Fruit fly (Drosophila melanogaster) whole organism, embryonic: Measurements from ENCODE around the gene CG10165.

ENCODE experiments used
- Abd-B ChIP-seq: fragments of 200-800 bp; sonication (Bioruptor generic); optimal IDR thresholded peaks from 2 replicates; lab custom pipeline; 2018; ENCODE audit warnings: missing biosample characterization, mild to moderate bottlenecking, missing genetic modification characterization, moderate library complexity
- Atf3 ChIP-seq: fragments of 200-800 bp; sonication (Bioruptor generic); optimal IDR thresholded peaks from 3 replicates; lab custom pipeline; 2016; ENCODE audit warnings: missing biosample characterization, missing genetic modification characterization
- Bteb2 ChIP-seq: fragments of 200-800 bp; sonication (Bioruptor generic); optimal IDR thresholded peaks from 2 replicates; lab custom pipeline; 2016; ENCODE audit warnings: missing biosample characterization, missing genetic modification characterization
- CG11085 ChIP-seq: fragments of 200-800 bp; sonication (Bioruptor generic); IDR thresholded peaks from 2 replicates; pipeline ENCODE4 v1.3.6; 2022; ENCODE audit warnings: missing biosample characterization, missing genetic modification characterization
- CG11247 ChIP-seq: fragments of 200-800 bp; sonication (Bioruptor generic); IDR thresholded peaks from 2 replicates; pipeline ENCODE4 v1.3.6; 2022; ENCODE audit warnings: missing biosample characterization, missing genetic modification characterization
- CG11696 ChIP-seq: fragments of 200-800 bp; sonication (Bioruptor generic); IDR thresholded peaks from 2 replicates; pipeline ENCODE4 v1.3.6; 2022; ENCODE audit warnings: missing biosample characterization, missing genetic modification characterization
- CG12155 ChIP-seq: fragments of 200-800 bp; sonication (Bioruptor generic); optimal IDR thresholded peaks from 3 replicates; lab custom pipeline; 2016; ENCODE audit warnings: missing biosample characterization, missing genetic modification characterization
- CG13123 ChIP-seq: fragments of 200-800 bp; sonication (Bioruptor generic); optimal IDR thresholded peaks from 2 replicates; lab custom pipeline; 2016; ENCODE audit warnings: missing biosample characterization, missing genetic modification characterization
- CG13287 ChIP-seq: fragments of 200-800 bp; sonication (Bioruptor generic); IDR thresholded peaks from 2 replicates; pipeline ENCODE4 v1.3.6; 2022; ENCODE audit warnings: missing biosample characterization, missing genetic modification characterization; ENCODE audit not compliant: partially characterized antibody
- CG14860 ChIP-seq: fragments of 200-800 bp; sonication (Bioruptor generic); IDR thresholded peaks from 3 replicates; pipeline ENCODE4 v1.3.6; 2022; ENCODE audit warnings: missing biosample characterization, missing genetic modification characterization; ENCODE audit not compliant: partially characterized antibody
- CG15514 ChIP-seq: fragments of 200-800 bp; sonication (Bioruptor generic); optimal IDR thresholded peaks from 3 replicates; lab custom pipeline; 2017; ENCODE audit warnings: missing biosample characterization, missing genetic modification characterization, mild to moderate bottlenecking, moderate library complexity, missing genetic modification reagents
- CG1647 ChIP-seq: fragments of 200-800 bp; sonication (Bioruptor generic); optimal IDR thresholded peaks from 3 replicates; lab custom pipeline; 2016; ENCODE audit warnings: missing biosample characterization, missing genetic modification characterization
- CG17186 ChIP-seq: fragments of 200-800 bp; sonication (Bioruptor generic); optimal IDR thresholded peaks from 3 replicates; lab custom pipeline; 2017; ENCODE audit warnings: missing biosample characterization, missing genetic modification reagents, missing genetic modification characterization
- CG18619 ChIP-seq: fragments of 200-800 bp; sonication (Bioruptor generic); optimal IDR thresholded peaks from 3 replicates; lab custom pipeline; 2017; ENCODE audit warnings: missing biosample characterization, mild to moderate bottlenecking, missing genetic modification characterization
- CG31388 ChIP-seq: fragments of 200-800 bp; sonication (Bioruptor generic); optimal IDR thresholded peaks from 2 replicates; lab custom pipeline; 2016; ENCODE audit warnings: missing biosample characterization, missing genetic modification characterization
- CG34224 ChIP-seq: fragments of 200-800 bp; sonication (Bioruptor generic); IDR thresholded peaks from 3 replicates; pipeline ENCODE4 v1.3.6; 2022; ENCODE audit warnings: missing biosample characterization, missing genetic modification characterization; ENCODE audit not compliant: partially characterized antibody
- CG3847 ChIP-seq: fragments of 200-800 bp; sonication (Bioruptor generic); IDR thresholded peaks from 2 replicates; pipeline ENCODE4 v1.3.6; 2022; ENCODE audit warnings: missing biosample characterization, missing genetic modification characterization
- CG3995 ChIP-seq: fragments of 200-800 bp; sonication (Bioruptor generic); optimal IDR thresholded peaks from 3 replicates; lab custom pipeline; 2016; ENCODE audit warnings: missing biosample characterization, missing genetic modification characterization
- CG4282 ChIP-seq: fragments of 200-800 bp; sonication (Bioruptor generic); optimal IDR thresholded peaks from 2 replicates; lab custom pipeline; 2016; ENCODE audit warnings: missing biosample characterization, missing genetic modification characterization
- CG7357 ChIP-seq: fragments of 200-800 bp; sonication (Bioruptor generic); IDR thresholded peaks from 3 replicates; pipeline ENCODE4 v1.3.6; 2022; ENCODE audit warnings: missing biosample characterization, missing genetic modification characterization
- CG7928 ChIP-seq: fragments of 200-800 bp; sonication (Bioruptor generic); optimal IDR thresholded peaks from 2 replicates; lab custom pipeline; 2017; ENCODE audit warnings: missing biosample characterization, mild to moderate bottlenecking, missing genetic modification characterization
- CG8944 ChIP-seq: fragments of 200-800 bp; sonication (Bioruptor generic); optimal IDR thresholded peaks from 3 replicates; lab custom pipeline; 2016; ENCODE audit warnings: missing biosample characterization, missing genetic modification characterization
- CTCF ChIP-seq: fragments of 200-800 bp; sonication (Bioruptor generic); optimal IDR thresholded peaks from 2 replicates; lab custom pipeline; 2017; ENCODE audit warnings: missing biosample characterization, mild to moderate bottlenecking, missing genetic modification characterization, moderate library complexity
- Chrac-16 ChIP-seq: fragments of 200-800 bp; sonication (Bioruptor generic); optimal IDR thresholded peaks from 3 replicates; lab custom pipeline; 2016; ENCODE audit warnings: missing biosample characterization, missing genetic modification characterization
- Dad ChIP-seq: fragments of 200-800 bp; sonication (Bioruptor generic); optimal IDR thresholded peaks from 3 replicates; lab custom pipeline; 2016; ENCODE audit warnings: missing biosample characterization, missing genetic modification characterization
- HLHmδ ChIP-seq: fragments of 200-800 bp; sonication (Bioruptor generic); optimal IDR thresholded peaks from 2 replicates; lab custom pipeline; 2018; ENCODE audit warnings: missing biosample characterization, mild to moderate bottlenecking, missing genetic modification characterization, moderate library complexity
- Hmr ChIP-seq: fragments of 200-800 bp; sonication (Bioruptor generic); optimal IDR thresholded peaks from 3 replicates; lab custom pipeline; 2017; ENCODE audit warnings: mild to moderate bottlenecking, missing biosample characterization, missing genetic modification reagents, missing genetic modification characterization
- Hr51 ChIP-seq, 2 experiments: fragments of 200-800 bp; sonication (Bioruptor generic); optimal IDR thresholded peaks; 2 replicates in 1 of 2; 3 replicates in 1 of 2; lab custom pipeline; 2016 to 2018; ENCODE audit warnings: missing biosample characterization in 2 of 2, missing genetic modification characterization in 2 of 2, mild to moderate bottlenecking in 1 of 2, moderate library complexity in 1 of 2
- Lhr ChIP-seq: fragments of 200-800 bp; sonication (Bioruptor generic); optimal IDR thresholded peaks from 3 replicates; lab custom pipeline; 2017; ENCODE audit warnings: mild to moderate bottlenecking, missing biosample characterization, missing genetic modification reagents, missing genetic modification characterization
- MESR4 ChIP-seq: fragments of 200-800 bp; sonication (Bioruptor generic); optimal IDR thresholded peaks from 2 replicates; lab custom pipeline; 2018; ENCODE audit warnings: missing biosample characterization, mild to moderate bottlenecking, missing genetic modification characterization, moderate library complexity
- Neu2 ChIP-seq: fragments of 200-800 bp; sonication (Bioruptor generic); optimal IDR thresholded peaks from 3 replicates; lab custom pipeline; 2016; ENCODE audit warnings: missing biosample characterization, missing genetic modification characterization, borderline replicate concordance
- Oli ChIP-seq: fragments of 200-800 bp; sonication (Bioruptor generic); optimal IDR thresholded peaks from 2 replicates; lab custom pipeline; 2018; ENCODE audit warnings: missing biosample characterization, mild to moderate bottlenecking, missing genetic modification characterization, moderate library complexity
- Optix ChIP-seq: fragments of 200-800 bp; sonication (Bioruptor generic); IDR thresholded peaks from 3 replicates; pipeline ENCODE4 v1.3.6; 2022; ENCODE audit warnings: missing biosample characterization, missing genetic modification characterization
- Sox102F ChIP-seq: fragments of 200-800 bp; sonication (Bioruptor generic); optimal IDR thresholded peaks from 2 replicates; lab custom pipeline; 2018; ENCODE audit warnings: missing biosample characterization, mild to moderate bottlenecking, missing genetic modification characterization, moderate library complexity
- TFAM ChIP-seq: fragments of 200-800 bp; sonication (Bioruptor generic); optimal IDR thresholded peaks from 2 replicates; lab custom pipeline; 2017; ENCODE audit warnings: missing biosample characterization, missing genetic modification characterization, inconsistent platforms
- Trl ChIP-seq, 3 experiments: fragments of >200 bp in 2 of 3; fragments of 200-800 bp in 1 of 3; sonication (Bioruptor generic) in 1 of 3; optimal IDR thresholded peaks; 2 replicates in 1 of 3; 3 replicates in 2 of 3; lab custom pipeline; 2016 to 2017; ENCODE audit warnings: missing biosample characterization in 1 of 3, missing genetic modification characterization in 1 of 3
- YL-1 ChIP-seq: fragments of 200-800 bp; sonication (Bioruptor generic); optimal IDR thresholded peaks from 3 replicates; lab custom pipeline; 2017; ENCODE audit warnings: missing biosample characterization, mild to moderate bottlenecking, missing genetic modification characterization
- ac ChIP-seq: fragments of 200-800 bp; sonication (Bioruptor generic); optimal IDR thresholded peaks from 3 replicates; lab custom pipeline; 2017; ENCODE audit warnings: missing biosample characterization, mild to moderate bottlenecking, missing genetic modification characterization
- cg ChIP-seq: fragments of 200-800 bp; sonication (Bioruptor generic); optimal IDR thresholded peaks from 3 replicates; lab custom pipeline; 2019; ENCODE audit warnings: missing biosample characterization, mild to moderate bottlenecking, missing genetic modification characterization, moderate library complexity
- chif ChIP-seq, 2 experiments: fragments of 200-800 bp; sonication (Bioruptor generic); optimal IDR thresholded peaks; 3 replicates each; lab custom pipeline; 2016; ENCODE audit warnings: missing biosample characterization in 2 of 2, missing genetic modification characterization in 2 of 2
- ci ChIP-seq: fragments of 200-800 bp; sonication (Bioruptor generic); IDR thresholded peaks from 3 replicates; pipeline ENCODE4 v1.3.6; 2022; ENCODE audit warnings: missing biosample characterization, missing genetic modification characterization
- emc ChIP-seq: fragments of 200-800 bp; sonication (Bioruptor generic); optimal IDR thresholded peaks from 2 replicates; lab custom pipeline; 2016; ENCODE audit warnings: missing biosample characterization, missing genetic modification characterization
- fd96Cb ChIP-seq: fragments of 200-800 bp; sonication (Bioruptor generic); optimal IDR thresholded peaks from 2 replicates; lab custom pipeline; 2018; ENCODE audit warnings: missing biosample characterization, mild to moderate bottlenecking, missing genetic modification characterization, moderate library complexity
- grau ChIP-seq: fragments of 200-800 bp; optimal IDR thresholded peaks from 3 replicates; lab custom pipeline; 2019; ENCODE audit warnings: missing biosample characterization, mild to moderate bottlenecking, missing genetic modification characterization, moderate library complexity
- klu ChIP-seq: fragments of 200-800 bp; sonication (Bioruptor generic); IDR thresholded peaks from 2 replicates; pipeline ENCODE4 v1.3.6; 2022; ENCODE audit warnings: missing biosample characterization, missing genetic modification characterization
- knrl ChIP-seq: fragments of 200-800 bp; sonication (Bioruptor generic); IDR thresholded peaks from 3 replicates; pipeline ENCODE4 v1.3.6; 2022; ENCODE audit warnings: missing biosample characterization, missing genetic modification characterization; ENCODE audit not compliant: partially characterized antibody
- nerfin-2 ChIP-seq: fragments of 200-800 bp; sonication (Bioruptor generic); IDR thresholded peaks from 2 replicates; pipeline ENCODE4 v1.3.6; 2022; ENCODE audit warnings: missing biosample characterization, missing genetic modification characterization; ENCODE audit not compliant: partially characterized antibody
- pan ChIP-seq, 4 experiments: fragments of >200 bp in 3 of 4; fragments of 200-800 bp in 1 of 4; sonication (Bioruptor generic) in 1 of 4; optimal IDR thresholded peaks in 3 of 4; IDR thresholded peaks in 1 of 4; 2 replicates each; pipeline versions ENCODE4 v1.3.6 to Lab custom; 2017 to 2022; ENCODE audit warnings: missing biosample characterization in 2 of 4, missing genetic modification characterization in 2 of 4, mixed read lengths in 1 of 4
- pb ChIP-seq: fragments of 200-800 bp; sonication (Bioruptor generic); optimal IDR thresholded peaks from 3 replicates; lab custom pipeline; 2016; ENCODE audit warnings: missing biosample characterization, missing genetic modification characterization
- schlank ChIP-seq: fragments of 200-800 bp; sonication (Bioruptor generic); optimal IDR thresholded peaks from 2 replicates; lab custom pipeline; 2018; ENCODE audit warnings: missing biosample characterization, mild to moderate bottlenecking, missing genetic modification characterization
- so ChIP-seq: fragments of 200-800 bp; sonication (Bioruptor generic); IDR thresholded peaks from 3 replicates; pipeline ENCODE4 v1.3.6; 2022; ENCODE audit warnings: missing biosample characterization, missing genetic modification characterization
- sqz ChIP-seq: fragments of 200-800 bp; sonication (Bioruptor generic); optimal IDR thresholded peaks from 3 replicates; lab custom pipeline; 2018; ENCODE audit warnings: missing biosample characterization, mild to moderate bottlenecking, missing genetic modification characterization
- ssp ChIP-seq: fragments of 200-800 bp; sonication (Bioruptor generic); IDR thresholded peaks from 2 replicates; pipeline ENCODE4 v1.3.6; 2022; ENCODE audit warnings: missing biosample characterization, missing genetic modification characterization
- tio ChIP-seq: fragments of 200-800 bp; sonication (Bioruptor generic); optimal IDR thresholded peaks from 2 replicates; lab custom pipeline; 2017; ENCODE audit warnings: missing biosample characterization, missing genetic modification characterization, inconsistent platforms

CG10165 gene

DNA sequence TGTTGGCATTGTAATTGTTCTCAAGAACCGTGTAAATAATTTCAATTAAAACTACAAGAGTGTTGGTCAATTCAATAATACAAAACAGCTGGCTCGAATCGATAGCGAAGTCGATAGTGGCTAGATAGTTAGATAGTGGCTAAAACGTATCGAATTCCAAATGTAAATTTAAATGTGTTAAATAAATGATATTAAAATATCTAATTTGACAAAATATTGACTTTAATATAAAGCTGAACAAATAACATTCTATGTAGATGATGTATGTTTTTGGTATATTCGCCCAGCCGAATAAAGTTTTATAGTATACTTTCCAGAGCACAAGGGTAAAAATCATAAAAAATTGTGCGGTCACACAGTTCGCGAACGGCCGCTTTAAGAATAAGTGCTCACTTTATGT is 3.8 kb downstream of the CG10165 start, which contains the start of the genes Dpm1 and CG10137 (continued):
- TF ChIP-seq CG11085 (GFP tag; lab: Robert Waterston, UW) (no peak), Chrac-16 (GFP tag; lab: Kevin White, UChicago) (no peak), CG13123 (GFP tag; lab: Kevin White, UChicago) (no peak), cg (GFP tag; lab: Kevin White, UChicago) (peak; percentile 0), Abd-B (GFP tag; lab: Kevin White, UChicago) (no peak), CTCF (GFP tag; lab: Kevin White, UChicago) (no peak), schlank (no peak), CG7928 (GFP tag; lab: Kevin White, UChicago) (no peak), emc (no peak), Hr51 (GFP tag; optimal IDR thresholded peaks at IDR 0.05; lab: Kevin White, UChicago) (no peak), CG4282 (no peak), chif (GFP tag; optimal IDR thresholded peaks at IDR 0.05; lab: Kevin White, UChicago) (no peak), knrl (peak; percentile 60), CG1647 (no peak), CG34224 (GFP tag; lab: Robert Waterston, UW) (peak; percentile 75), MESR4 (no peak), Neu2 (GFP tag; lab: Kevin White, UChicago) (no peak), CG18619 (no peak), nerfin-2 (no peak), pb (GFP tag; lab: Kevin White, UChicago) (no peak), klu (no peak), grau (tag; lab: Kevin White, UChicago) (peak; percentile 3), CG8944 (no peak), Atf3 (no peak), HLHmδ (no peak), tio (no peak), CG13287 (GFP tag; lab: Robert Waterston, UW) (peak; percentile 82), Oli (no peak), Dad (GFP tag; lab: Kevin White, UChicago) (no peak), ac (GFP tag; lab: Kevin White, UChicago) (no peak), ci (GFP tag; lab: Robert Waterston, UW) (no peak), Sox102F (GFP tag; lab: Kevin White, UChicago) (no peak), CG31388 (GFP tag; lab: Kevin White, UChicago) (no peak), CG3995 (peak; percentile 41), CG11696 (GFP tag; lab: Robert Waterston, UW) (no peak), CG3847 (GFP tag; lab: Robert Waterston, UW) (no peak), Optix (GFP tag; lab: Robert Waterston, UW) (no peak)

DNA sequence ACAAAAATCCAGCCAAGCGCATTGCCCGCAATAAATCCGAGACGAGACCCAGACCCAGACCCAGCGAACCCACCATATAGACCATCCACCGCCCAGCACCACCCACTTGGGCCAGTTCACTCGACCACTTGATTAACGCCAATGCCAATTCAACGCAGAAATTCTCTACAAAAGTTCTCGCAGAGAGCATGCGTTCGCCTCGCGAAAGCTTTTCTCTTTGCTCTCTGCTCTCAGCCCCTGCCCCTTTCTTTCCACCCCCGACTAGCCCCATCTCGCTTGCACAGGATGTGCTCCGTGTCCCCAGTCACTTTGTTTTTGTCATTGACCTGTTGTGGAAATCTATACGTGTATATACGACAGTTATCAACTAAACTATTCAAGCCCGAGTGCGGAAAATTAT is 10.5 kb downstream of the CG10165 start:
- no peak for TF ChIP-seq fd96Cb (tag; lab: Kevin White, UChicago)
- TF ChIP-seq Bteb2 (GFP tag; lab: Kevin White, UChicago) = no peak
- no peak for TF ChIP-seq so (GFP tag; lab: Robert Waterston, UW)
- no peak for TF ChIP-seq CG17186 (GFP tag; lab: Kevin White, UChicago)
- no peak for TF ChIP-seq TFAM (GFP tag; lab: Kevin White, UChicago)
- no peak for TF ChIP-seq YL-1
- no peak for TF ChIP-seq pan (optimal IDR thresholded peaks at IDR 0.05; lab: Kevin White, UChicago)
- TF ChIP-seq pan (GFP tag; optimal IDR thresholded peaks at IDR 0.05 in 1 of 2, IDR thresholded peaks at IDR 0.05 in 1 of 2) = no peak
- no peak for TF ChIP-seq CG14860 (GFP tag; lab: Robert Waterston, UW)
- no peak for TF ChIP-seq ssp (GFP tag; lab: Robert Waterston, UW)
- TF ChIP-seq CG11247 (GFP tag; lab: Robert Waterston, UW) = no peak
- no peak for TF ChIP-seq CG12155 (GFP tag; lab: Kevin White, UChicago)
- TF ChIP-seq Trl (optimal IDR thresholded peaks at IDR 0.05; lab: Kevin White, UChicago) = peak; percentile 56 to 80
- no peak for TF ChIP-seq Trl (GFP tag; optimal IDR thresholded peaks at IDR 0.05; lab: Kevin White, UChicago)
- no peak for TF ChIP-seq CG15514 (GFP tag; lab: Kevin White, UChicago)
- TF ChIP-seq sqz (GFP tag; lab: Kevin White, UChicago) = no peak
- TF ChIP-seq Hmr (GFP tag; lab: Kevin White, UChicago) = no peak
- TF ChIP-seq Lhr = no peak
- TF ChIP-seq CG7357 = no peak
